Worm (Caenorhabditis elegans) whole organism, mixed stage, embryonic: ENCODE data around the gene Y45G5AM.9.

ENCODE experiments used
- drap-1 ChIP-seq: fragments of 200-800 bp; sonication (Bioruptor generic); optimal IDR thresholded peaks from 3 replicates; lab custom pipeline; 2018; ENCODE audit warnings: mild to moderate bottlenecking, missing genetic modification characterization, missing compliant biosample characterization
- hlh-1 ChIP-seq: fragments of 150-350 bp; optimal IDR thresholded peaks from 2 replicates; lab custom pipeline; 2014; ENCODE audit warnings: missing biosample characterization, missing genetic modification reagents, missing genetic modification characterization
- nhr-237 ChIP-seq: fragments of 150-350 bp; optimal IDR thresholded peaks from 2 replicates; lab custom pipeline; 2014; ENCODE audit warnings: missing biosample characterization, missing genetic modification characterization
- nhr-76 ChIP-seq: sonication (generic microtip); optimal IDR thresholded peaks from 2 replicates; lab custom pipeline; 2017; ENCODE audit warnings: missing biosample characterization, missing genetic modification characterization
- unc-120 ChIP-seq: sonication (generic microtip); optimal IDR thresholded peaks from 2 replicates; lab custom pipeline; 2017; ENCODE audit warnings: missing genetic modification characterization, missing compliant biosample characterization; ENCODE audit not compliant: poor library complexity, severe bottlenecking
- unc-39 ChIP-seq: fragments of 150-350 bp; optimal IDR thresholded peaks from 2 replicates; lab custom pipeline; 2014; ENCODE audit warnings: missing biosample characterization, missing genetic modification characterization
- ztf-11 ChIP-seq: fragments of 150-350 bp; optimal IDR thresholded peaks from 2 replicates; lab custom pipeline; 2014; ENCODE audit warnings: missing biosample characterization, missing genetic modification characterization

DNA sequence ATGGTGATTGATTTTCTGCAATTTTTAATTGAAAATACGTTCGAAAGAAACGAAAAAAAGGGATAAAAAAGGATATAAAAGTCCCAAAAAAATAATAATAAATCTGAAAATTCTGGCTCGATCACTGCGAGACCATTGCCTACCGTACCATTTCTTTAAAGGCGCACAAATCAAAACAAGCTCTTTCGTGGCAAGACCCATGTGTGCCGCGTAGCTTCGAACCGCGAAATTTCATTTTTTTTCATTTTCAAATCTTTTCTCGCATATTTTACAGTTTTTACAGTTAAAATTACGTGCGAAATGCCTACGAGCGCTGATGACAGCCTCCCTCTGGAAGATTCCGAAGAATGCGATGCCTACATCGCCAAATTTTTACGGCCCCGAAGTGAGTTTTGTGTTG lies 18.8 kb downstream of the Y45G5AM.9 start, which contains the start of the genes coh-4 and pid-5:
- no peak for TF ChIP-seq ztf-11 (tag; lab: Kevin White, UChicago)
- no peak for TF ChIP-seq hlh-1
- no peak for TF ChIP-seq nhr-237 (tag; lab: Kevin White, UChicago)
- no peak for TF ChIP-seq unc-120 (tag; lab: Kevin White, UChicago)
- no peak for TF ChIP-seq drap-1 (GFP tag; lab: Kevin White, UChicago)
- TF ChIP-seq unc-39 (tag; lab: Kevin White, UChicago) = no peak
- no peak for TF ChIP-seq nhr-76
